Fruit fly (Drosophila melanogaster) whole organism, embryonic: ENCODE data around the gene CG32712.
A peak's percentile ranks its signal among the peaks of the same experiment; 100 is the strongest.

Experiments
- Aef1 ChIP-seq: fragments of 200-800 bp; sonication (Bioruptor generic); IDR thresholded peaks from 3 replicates; pipeline ENCODE4 v1.3.6; 2022; ENCODE audit warnings: missing biosample characterization, missing genetic modification characterization
- B-H2 ChIP-seq: fragments of 200-800 bp; sonication (Bioruptor generic); optimal IDR thresholded peaks from 2 replicates; lab custom pipeline; 2018; ENCODE audit warnings: missing biosample characterization, mild to moderate bottlenecking, missing genetic modification characterization
- Bteb2 ChIP-seq: fragments of 200-800 bp; sonication (Bioruptor generic); optimal IDR thresholded peaks from 2 replicates; lab custom pipeline; 2016; ENCODE audit warnings: missing biosample characterization, missing genetic modification characterization
- CG10147 ChIP-seq: fragments of 200-800 bp; sonication (Bioruptor generic); optimal IDR thresholded peaks from 2 replicates; lab custom pipeline; 2019; ENCODE audit warnings: missing biosample characterization, mild to moderate bottlenecking, missing genetic modification characterization, moderate library complexity
- CG10543 ChIP-seq: fragments of 200-800 bp; sonication (Bioruptor generic); optimal IDR thresholded peaks from 3 replicates; lab custom pipeline; 2017; ENCODE audit warnings: missing biosample characterization, mild to moderate bottlenecking, missing genetic modification characterization, moderate library complexity
- CG11085 ChIP-seq: fragments of 200-800 bp; sonication (Bioruptor generic); IDR thresholded peaks from 2 replicates; pipeline ENCODE4 v1.3.6; 2022; ENCODE audit warnings: missing biosample characterization, missing genetic modification characterization
- CG11093 ChIP-seq: fragments of 200-800 bp; sonication (Bioruptor generic); IDR thresholded peaks from 3 replicates; pipeline ENCODE4 v1.3.6; 2022; ENCODE audit warnings: missing biosample characterization, missing genetic modification characterization
- CG11456 ChIP-seq: fragments of 200-800 bp; sonication (Bioruptor generic); IDR thresholded peaks from 3 replicates; pipeline ENCODE4 v1.3.6; 2022; ENCODE audit warnings: missing biosample characterization, missing genetic modification characterization
- CG1233 ChIP-seq: fragments of 200-800 bp; sonication (Bioruptor generic); optimal IDR thresholded peaks from 4 replicates; lab custom pipeline; 2018; ENCODE audit warnings: missing biosample characterization, mild to moderate bottlenecking, missing genetic modification characterization
- CG12659 ChIP-seq: fragments of 200-800 bp; sonication (Bioruptor generic); optimal IDR thresholded peaks from 3 replicates; lab custom pipeline; 2017; ENCODE audit warnings: mild to moderate bottlenecking, missing biosample characterization, missing genetic modification reagents, missing genetic modification characterization
- CG15011 ChIP-seq: fragments of 200-800 bp; sonication (Bioruptor generic); optimal IDR thresholded peaks from 3 replicates; lab custom pipeline; 2018; ENCODE audit warnings: missing biosample characterization, mild to moderate bottlenecking, missing genetic modification characterization
- CG18619 ChIP-seq: fragments of 200-800 bp; sonication (Bioruptor generic); optimal IDR thresholded peaks from 3 replicates; lab custom pipeline; 2017; ENCODE audit warnings: missing biosample characterization, mild to moderate bottlenecking, missing genetic modification characterization
- CG2875 ChIP-seq: fragments of 200-800 bp; sonication (Bioruptor generic); optimal IDR thresholded peaks from 2 replicates; lab custom pipeline; 2017; ENCODE audit warnings: missing biosample characterization, mild to moderate bottlenecking, missing genetic modification characterization, missing genetic modification reagents
- CG31388 ChIP-seq: fragments of 200-800 bp; sonication (Bioruptor generic); optimal IDR thresholded peaks from 2 replicates; lab custom pipeline; 2016; ENCODE audit warnings: missing biosample characterization, missing genetic modification characterization
- CG3163 ChIP-seq: fragments of 200-800 bp; sonication (Bioruptor generic); optimal IDR thresholded peaks from 3 replicates; lab custom pipeline; 2016; ENCODE audit warnings: missing biosample characterization, missing genetic modification characterization
- CG32532 ChIP-seq: fragments of 200-800 bp; sonication (Bioruptor generic); IDR thresholded peaks from 2 replicates; pipeline ENCODE4 v1.3.6; 2022; ENCODE audit warnings: missing biosample characterization, missing genetic modification characterization
- CG32772 ChIP-seq: fragments of 200-800 bp; sonication (Bioruptor generic); IDR thresholded peaks from 2 replicates; pipeline ENCODE4 v1.3.6; 2022; ENCODE audit warnings: missing biosample characterization, missing genetic modification characterization
- CG4360 ChIP-seq: fragments of 200-800 bp; sonication (Bioruptor generic); IDR thresholded peaks from 2 replicates; pipeline ENCODE4 v1.3.6; 2022; ENCODE audit warnings: missing biosample characterization, missing genetic modification characterization
- CG4617 ChIP-seq: fragments of 200-800 bp; sonication (Bioruptor generic); optimal IDR thresholded peaks from 3 replicates; lab custom pipeline; 2016; ENCODE audit warnings: missing biosample characterization, missing genetic modification characterization, borderline replicate concordance
- CG7987 ChIP-seq: fragments of 200-800 bp; sonication (Bioruptor generic); optimal IDR thresholded peaks from 2 replicates; lab custom pipeline; 2018; ENCODE audit warnings: missing biosample characterization, mild to moderate bottlenecking, missing genetic modification characterization, moderate library complexity
- CG8290 ChIP-seq, 3 experiments: fragments of 200-800 bp; sonication (Bioruptor generic); optimal IDR thresholded peaks; 2 replicates each; lab custom pipeline; 2016 to 2019; ENCODE audit warnings: missing biosample characterization in 3 of 3, missing genetic modification characterization in 3 of 3, mild to moderate bottlenecking in 2 of 3, moderate library complexity in 1 of 3
- CG9797 ChIP-seq: fragments of 200-800 bp; sonication (Bioruptor generic); optimal IDR thresholded peaks from 3 replicates; lab custom pipeline; 2018; ENCODE audit warnings: missing biosample characterization, mild to moderate bottlenecking, missing genetic modification characterization
- Dbx ChIP-seq: fragments of 200-800 bp; sonication (Bioruptor generic); IDR thresholded peaks from 3 replicates; pipeline ENCODE4 v1.3.6; 2022; ENCODE audit warnings: missing biosample characterization, missing genetic modification characterization
- Doc3 ChIP-seq: fragments of 200-800 bp; sonication (Bioruptor generic); IDR thresholded peaks from 3 replicates; pipeline ENCODE4 v1.3.6; 2022; ENCODE audit warnings: missing biosample characterization, missing genetic modification characterization; ENCODE audit not compliant: partially characterized antibody
- Eip74EF ChIP-seq, 2 experiments: fragments of 200-800 bp in 1 of 2; fragments of >200 bp in 1 of 2; sonication (Bioruptor generic) in 1 of 2; optimal IDR thresholded peaks; 2 replicates each; lab custom pipeline; 2017 to 2019; ENCODE audit warnings: missing biosample characterization in 2 of 2, missing genetic modification characterization in 2 of 2, mild to moderate bottlenecking in 1 of 2, moderate library complexity in 1 of 2
- Ets97D ChIP-seq: fragments of 200-800 bp; sonication (Bioruptor generic); optimal IDR thresholded peaks from 3 replicates; lab custom pipeline; 2016; ENCODE audit warnings: missing biosample characterization, missing genetic modification characterization
- Fer3 ChIP-seq: fragments of 200-800 bp; sonication (Bioruptor generic); optimal IDR thresholded peaks from 2 replicates; lab custom pipeline; 2018; ENCODE audit warnings: missing biosample characterization, mild to moderate bottlenecking, missing genetic modification characterization, moderate library complexity
- Hey ChIP-seq: fragments of 200-800 bp; sonication (Bioruptor generic); optimal IDR thresholded peaks from 3 replicates; lab custom pipeline; 2018; ENCODE audit warnings: missing biosample characterization, mild to moderate bottlenecking, missing genetic modification characterization
- Jarid2 ChIP-seq: fragments of 200-800 bp; sonication (Bioruptor generic); optimal IDR thresholded peaks from 3 replicates; lab custom pipeline; 2017; ENCODE audit warnings: mild to moderate bottlenecking, missing biosample characterization, missing genetic modification reagents, missing genetic modification characterization
- Med ChIP-seq: fragments of 200-800 bp; sonication (Bioruptor generic); peaks from one replicate; lab custom pipeline; 2016; ENCODE audit warnings: missing biosample characterization, missing genetic modification characterization, mild to moderate bottlenecking, inconsistent platforms, moderate library complexity
- NFAT ChIP-seq: fragments of 200-800 bp; sonication (Bioruptor generic); IDR thresholded peaks from 2 replicates; pipeline ENCODE4 v1.3.6; 2022; ENCODE audit warnings: missing biosample characterization, missing genetic modification characterization
- Sry-δ ChIP-seq: fragments of 200-800 bp; sonication (Bioruptor generic); optimal IDR thresholded peaks from 2 replicates; lab custom pipeline; 2016; ENCODE audit warnings: missing biosample characterization, missing genetic modification characterization
- abd-A ChIP-seq: fragments of 200-800 bp; sonication (Bioruptor generic); optimal IDR thresholded peaks from 3 replicates; lab custom pipeline; 2019; ENCODE audit warnings: missing biosample characterization, mild to moderate bottlenecking, missing genetic modification characterization, moderate library complexity
- ase ChIP-seq: fragments of 200-800 bp; sonication (Bioruptor generic); IDR thresholded peaks from 3 replicates; pipeline ENCODE4 v1.3.6; 2022; ENCODE audit warnings: missing biosample characterization, missing genetic modification characterization
- ato ChIP-seq: fragments of 200-800 bp; sonication (Bioruptor generic); IDR thresholded peaks from 2 replicates; pipeline ENCODE4 v1.3.6; 2022; ENCODE audit warnings: missing biosample characterization, missing genetic modification characterization; ENCODE audit not compliant: partially characterized antibody
- caup ChIP-seq: fragments of 200-800 bp; sonication (Bioruptor generic); optimal IDR thresholded peaks from 3 replicates; lab custom pipeline; 2017; ENCODE audit warnings: missing biosample characterization, mild to moderate bottlenecking, missing genetic modification characterization, moderate library complexity; ENCODE audit not compliant: severe bottlenecking
- ci ChIP-seq: fragments of 200-800 bp; sonication (Bioruptor generic); IDR thresholded peaks from 3 replicates; pipeline ENCODE4 v1.3.6; 2022; ENCODE audit warnings: missing biosample characterization, missing genetic modification characterization
- crol ChIP-seq: fragments of 200-800 bp; sonication (Bioruptor generic); IDR thresholded peaks from 2 replicates; pipeline ENCODE4 v1.3.6; 2022; ENCODE audit warnings: missing biosample characterization, missing genetic modification characterization
- da ChIP-seq: fragments of 200-800 bp; sonication (Bioruptor generic); optimal IDR thresholded peaks from 2 replicates; lab custom pipeline; 2016; ENCODE audit warnings: missing biosample characterization, missing genetic modification characterization
- ems ChIP-seq: fragments of 200-800 bp; sonication (Bioruptor generic); optimal IDR thresholded peaks from 3 replicates; lab custom pipeline; 2016; ENCODE audit warnings: missing biosample characterization, missing genetic modification characterization
- hkb ChIP-seq, 2 experiments: fragments of 200-800 bp in 1 of 2; fragments of >200 bp in 1 of 2; sonication (Bioruptor generic) in 1 of 2; IDR thresholded peaks in 1 of 2; optimal IDR thresholded peaks in 1 of 2; 2 replicates each; pipeline versions ENCODE4 v1.3.6 to Lab custom; 2017 to 2022; ENCODE audit warnings: missing biosample characterization in 1 of 2, missing genetic modification characterization in 1 of 2
- kah ChIP-seq: fragments of 200-800 bp; sonication (Bioruptor generic); optimal IDR thresholded peaks from 2 replicates; lab custom pipeline; 2018; ENCODE audit warnings: missing biosample characterization, mild to moderate bottlenecking, missing genetic modification characterization
- nom ChIP-seq: fragments of 200-800 bp; sonication (Bioruptor generic); optimal IDR thresholded peaks from 2 replicates; lab custom pipeline; 2017; ENCODE audit warnings: missing biosample characterization, missing genetic modification characterization, mild to moderate bottlenecking, moderate library complexity, missing genetic modification reagents
- prd ChIP-seq, 3 experiments: fragments of >200 bp in 2 of 3; fragments of 200-800 bp in 1 of 3; sonication (Bioruptor generic) in 1 of 3; optimal IDR thresholded peaks in 2 of 3; IDR thresholded peaks in 1 of 3; 2 replicates in 2 of 3; 3 replicates in 1 of 3; pipeline versions ENCODE4 v1.3.6 to Lab custom; 2017 to 2022; ENCODE audit warnings: missing biosample characterization in 1 of 3, missing genetic modification characterization in 1 of 3
- repo ChIP-seq: fragments of 200-800 bp; sonication (Bioruptor generic); optimal IDR thresholded peaks from 2 replicates; lab custom pipeline; 2016; ENCODE audit warnings: missing biosample characterization, missing genetic modification characterization
- rib ChIP-seq: fragments of 200-800 bp; sonication (Bioruptor generic); IDR thresholded peaks from 2 replicates; pipeline ENCODE4 v1.3.6; 2022; ENCODE audit warnings: missing biosample characterization, missing genetic modification characterization
- sob ChIP-seq: fragments of 200-800 bp; sonication (Bioruptor generic); IDR thresholded peaks from 2 replicates; pipeline ENCODE4 v1.3.6; 2022; ENCODE audit warnings: missing biosample characterization, missing genetic modification characterization
- vvl ChIP-seq: fragments of 200-800 bp; sonication (Bioruptor generic); IDR thresholded peaks from 2 replicates; pipeline ENCODE4 v1.3.6; 2022; ENCODE audit warnings: missing biosample characterization, missing genetic modification characterization

The CG32712 gene

DNA sequence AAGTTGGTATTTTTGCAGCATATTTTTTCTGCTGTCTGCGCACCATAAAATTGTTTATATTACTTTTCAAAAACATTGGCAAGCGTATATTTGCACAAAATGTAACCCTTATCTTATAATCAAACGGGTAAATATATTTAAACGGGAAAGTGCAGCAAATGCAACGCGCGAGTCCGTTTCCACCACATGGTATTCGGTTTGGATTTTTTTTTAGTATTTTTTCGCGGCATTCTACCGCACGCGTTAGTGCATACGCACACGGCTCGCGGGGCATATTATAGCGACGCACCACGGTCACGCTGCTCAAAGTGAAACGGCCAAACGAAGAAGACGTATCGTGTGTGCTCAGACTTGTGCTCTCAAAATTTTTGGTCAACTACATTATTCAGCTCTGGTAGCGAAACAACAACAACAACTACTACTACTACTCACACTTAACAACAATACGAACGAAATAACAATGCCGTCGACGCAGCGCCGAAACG is 24.6 kb downstream of the CG32712 start, which contains the start of gene Trf2 (continued):
- TF ChIP-seq ems (GFP tag; lab: Kevin White, UChicago) (peak; percentile 1), CG8290 (GFP tag; optimal IDR thresholded peaks at IDR 0.05; lab: Kevin White, UChicago) (no peak), CG8290 (tag; optimal IDR thresholded peaks at IDR 0.05; lab: Kevin White, UChicago) (peak in 1 of 2 experiments; percentile 69), sob (GFP tag; lab: Robert Waterston, UW) (peak; percentile 31; the same call in 1 of the 2 replicates), Sry-δ (GFP tag; lab: Kevin White, UChicago) (peak; percentile 26), CG32772 (GFP tag; lab: Robert Waterston, UW) (no peak), CG10543 (GFP tag; lab: Kevin White, UChicago) (peak; percentile 11), ase (GFP tag; lab: Robert Waterston, UW) (no peak), CG1233 (GFP tag; lab: Kevin White, UChicago) (no peak), hkb (optimal IDR thresholded peaks at IDR 0.05; lab: Kevin White, UChicago) (no peak), hkb (GFP tag; IDR thresholded peaks at IDR 0.05; lab: Robert Waterston, UW) (peak; percentile 39; the same call in 1 of the 2 replicates), caup (GFP tag; lab: Kevin White, UChicago) (peak; percentile 62), Hey (tag; lab: Kevin White, UChicago) (no peak), CG2875 (GFP tag; lab: Kevin White, UChicago) (peak; percentile 8), CG4360 (GFP tag; lab: Robert Waterston, UW) (peak; percentile 77), CG18619 (GFP tag; lab: Kevin White, UChicago) (no peak), Doc3 (GFP tag; lab: Robert Waterston, UW) (no peak), CG32532 (peak; percentile 41; the same call in 1 of the 2 replicates), B-H2 (peak; percentile 10), CG11093 (no peak), Aef1 (GFP tag; lab: Robert Waterston, UW) (no peak), CG4617 (GFP tag; lab: Kevin White, UChicago) (peak; percentile 31), CG11085 (GFP tag; lab: Robert Waterston, UW) (no peak), CG11456 (no peak), Bteb2 (no peak), rib (peak; percentile 36; the same call in 1 of the 2 replicates), Jarid2 (GFP tag; lab: Kevin White, UChicago) (peak; percentile 77), CG15011 (GFP tag; lab: Kevin White, UChicago) (no peak), ci (GFP tag; lab: Robert Waterston, UW) (peak; percentile 68), abd-A (no peak), CG31388 (no peak), CG12659 (GFP tag; lab: Kevin White, UChicago) (peak; percentile 59), CG7987 (peak; percentile 39), Ets97D (GFP tag; lab: Kevin White, UChicago) (peak; percentile 31), CG9797 (peak; percentile 86), repo (GFP tag; lab: Kevin White, UChicago) (no peak), vvl (peak; percentile 59), ato (GFP tag; lab: Robert Waterston, UW) (no peak), da (GFP tag; lab: Kevin White, UChicago) (no peak), nom (GFP tag; lab: Kevin White, UChicago) (peak; percentile 45), kah (GFP tag; lab: Kevin White, UChicago) (no peak), Dbx (GFP tag; lab: Robert Waterston, UW) (peak; percentile 59; the same call in 1 of the 3 replicates), Fer3 (tag; lab: Kevin White, UChicago) (peak; percentile 13), CG10147 (GFP tag; lab: Kevin White, UChicago) (no peak), Med (peak; percentile 85), crol (GFP tag; lab: Robert Waterston, UW) (no peak), prd (optimal IDR thresholded peaks at IDR 0.05; lab: Kevin White, UChicago) (no peak), prd (GFP tag; IDR thresholded peaks at IDR 0.05; lab: Robert Waterston, UW) (0 out of 3 replicates have a peak, but pooled peaks have one; percentile 16), NFAT (0 out of 2 replicates have a peak, but pooled peaks have one; percentile 5), CG3163 (GFP tag; lab: Kevin White, UChicago) (peak; percentile 3), Eip74EF (GFP tag; optimal IDR thresholded peaks at IDR 0.05; lab: Kevin White, UChicago) (no peak)
